Worm (Caenorhabditis elegans) whole organism, L1 larva: ENCODE results near the gene Y43C5A.4.

Experiments used
- ceh-82 ChIP-seq, 3 experiments: fragments of 150-350 bp in 1 of 3; sonication (generic microtip) in 2 of 3; optimal IDR thresholded peaks; 2 replicates each; lab custom pipeline; 2014 to 2017; ENCODE audit warnings: missing biosample characterization in 3 of 3, missing genetic modification characterization in 3 of 3
- grh-1 ChIP-seq: fragments of 200-800 bp; sonication (Bioruptor generic); IDR thresholded peaks from 2 replicates; pipeline ENCODE4 v1.3.6; 2022; ENCODE audit warnings: missing genetic modification reagents, missing genetic modification characterization, missing compliant biosample characterization
- lin-15B ChIP-seq: fragments of 150-350 bp; sonication (generic microtip); optimal IDR thresholded peaks from 3 replicates; lab custom pipeline; 2014; ENCODE audit warnings: missing biosample characterization, missing genetic modification characterization
- lsy-2 ChIP-seq, 2 experiments: fragments of 150-350 bp; optimal IDR thresholded peaks; 2 replicates each; lab custom pipeline; 2014; ENCODE audit warnings: missing biosample characterization in 2 of 2, missing genetic modification characterization in 2 of 2
- nhr-11 ChIP-seq: fragments of 150-350 bp; optimal IDR thresholded peaks from 2 replicates; lab custom pipeline; 2014; ENCODE audit warnings: missing biosample characterization, missing genetic modification characterization
- nhr-12 ChIP-seq: sonication (generic microtip); optimal IDR thresholded peaks from 2 replicates; lab custom pipeline; 2017; ENCODE audit warnings: missing biosample characterization, missing genetic modification characterization
- nhr-20 ChIP-seq: sonication (generic microtip); optimal IDR thresholded peaks from 2 replicates; lab custom pipeline; 2016; ENCODE audit warnings: mild to moderate bottlenecking, missing genetic modification characterization, missing compliant biosample characterization
- pqm-1 ChIP-seq: sonication (generic microtip); optimal IDR thresholded peaks from 3 replicates; lab custom pipeline; 2017; ENCODE audit warnings: missing biosample characterization, missing genetic modification characterization
- sptf-1 ChIP-seq: fragments of 150-350 bp; optimal IDR thresholded peaks from 2 replicates; lab custom pipeline; 2014; ENCODE audit warnings: missing biosample characterization, missing genetic modification characterization
- ztf-4 ChIP-seq: fragments of 150-350 bp; optimal IDR thresholded peaks from 2 replicates; lab custom pipeline; 2014; ENCODE audit warnings: missing biosample characterization, missing genetic modification characterization

DNA sequence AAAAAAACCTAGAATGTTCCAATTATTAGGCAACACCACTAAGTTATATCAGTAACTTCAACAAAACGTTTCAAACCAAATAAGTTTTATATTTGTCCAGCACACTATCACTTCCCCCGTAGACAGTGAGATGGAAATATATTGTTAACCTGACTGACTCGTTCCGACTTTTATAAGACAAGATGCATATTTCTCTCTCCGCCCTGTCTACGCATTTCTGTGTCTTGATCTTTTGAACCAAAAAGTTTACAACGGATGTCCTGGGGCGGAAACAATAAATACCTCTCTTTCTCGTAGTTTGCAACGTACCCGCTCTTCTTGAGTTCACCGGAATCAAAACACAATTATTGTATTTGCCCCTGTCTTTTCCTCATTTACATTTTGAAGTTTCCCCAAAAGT lies 26.6 kb upstream of the Y43C5A.4 start:
- TF ChIP-seq nhr-12, result no peak
- no peak for TF ChIP-seq pqm-1
- TF ChIP-seq nhr-11, result no peak
- no peak for TF ChIP-seq lsy-2 (tag; optimal IDR thresholded peaks at IDR 0.05; lab: Kevin White, UChicago)
- TF ChIP-seq ztf-4 (tag; lab: Kevin White, UChicago), result no peak
- TF ChIP-seq sptf-1 (tag; lab: Kevin White, UChicago), result no peak
- no peak for TF ChIP-seq nhr-20
- no peak for TF ChIP-seq ceh-82 (tag; optimal IDR thresholded peaks at IDR 0.05; lab: Kevin White, UChicago)
- no peak for TF ChIP-seq lin-15B
- TF ChIP-seq grh-1 (GFP tag; lab: Robert Waterston, UW), result no peak
